Worm (Caenorhabditis elegans) whole organism, early embryonic: Measurements from ENCODE around the gene R144.6.

Source experiments
- B0310.2 ChIP-seq: sonication (generic microtip); optimal IDR thresholded peaks from 2 replicates; lab custom pipeline; 2016; ENCODE audit warnings: mild to moderate bottlenecking, missing genetic modification characterization, missing compliant biosample characterization
- ama-1 ChIP-seq: fragments of 150-350 bp; optimal IDR thresholded peaks from 2 replicates; lab custom pipeline; 2014
- flt-1 ChIP-seq: fragments of 200-800 bp; sonication (Bioruptor generic); IDR thresholded peaks from 2 replicates; pipeline ENCODE4 v1.3.6; 2022; ENCODE audit warnings: missing genetic modification characterization, missing compliant biosample characterization
- pes-1 ChIP-seq: fragments of 200-800 bp; sonication (Bioruptor generic); IDR thresholded peaks from 2 replicates; pipeline ENCODE4 v1.3.6; 2022; ENCODE audit warnings: missing genetic modification reagents, missing genetic modification characterization, missing compliant biosample characterization
- sea-1 ChIP-seq: fragments of 200-800 bp; sonication (Bioruptor generic); conservative IDR thresholded peaks from 2 replicates; pipeline ENCODE4 v1.3.6; 2022; ENCODE audit warnings: missing genetic modification characterization, missing compliant biosample characterization
- tra-4 ChIP-seq: sonication (generic microtip); optimal IDR thresholded peaks from 2 replicates; lab custom pipeline; 2017; ENCODE audit warnings: missing genetic modification characterization, missing compliant biosample characterization

DNA sequence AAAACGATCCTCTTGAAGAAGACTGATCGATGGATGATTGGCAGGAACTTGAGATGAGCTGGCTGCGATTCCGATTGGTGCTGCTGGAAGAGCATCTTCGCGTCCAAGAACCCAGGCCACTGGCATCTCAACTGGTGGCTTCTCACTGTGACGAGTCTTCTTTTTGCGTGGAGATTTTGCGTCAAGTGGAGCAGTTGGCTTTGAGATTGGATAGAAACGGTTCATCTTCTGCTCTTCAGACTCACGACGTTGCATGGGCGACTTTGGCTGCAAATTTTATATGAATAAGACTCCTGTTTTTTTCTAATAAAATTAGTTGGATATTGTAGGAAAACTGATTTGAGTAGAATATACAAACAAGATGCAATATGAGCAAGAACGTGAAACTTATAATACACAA is 6.2 kb upstream of the R144.6 start:
- TF ChIP-seq pes-1: no peak
- TF ChIP-seq B0310.2 (tag; lab: Kevin White, UChicago): no peak
- TF ChIP-seq tra-4 (tag; lab: Kevin White, UChicago): no peak
- TF ChIP-seq flt-1 (GFP tag; lab: Robert Waterston, UW): no peak
- TF ChIP-seq sea-1 (GFP tag; lab: Robert Waterston, UW): no peak
- TF ChIP-seq ama-1 (lab: Kevin White, UChicago): no peak
